Worm (Caenorhabditis elegans): ENCODE measurements around the gene B0244.6.

DNA sequence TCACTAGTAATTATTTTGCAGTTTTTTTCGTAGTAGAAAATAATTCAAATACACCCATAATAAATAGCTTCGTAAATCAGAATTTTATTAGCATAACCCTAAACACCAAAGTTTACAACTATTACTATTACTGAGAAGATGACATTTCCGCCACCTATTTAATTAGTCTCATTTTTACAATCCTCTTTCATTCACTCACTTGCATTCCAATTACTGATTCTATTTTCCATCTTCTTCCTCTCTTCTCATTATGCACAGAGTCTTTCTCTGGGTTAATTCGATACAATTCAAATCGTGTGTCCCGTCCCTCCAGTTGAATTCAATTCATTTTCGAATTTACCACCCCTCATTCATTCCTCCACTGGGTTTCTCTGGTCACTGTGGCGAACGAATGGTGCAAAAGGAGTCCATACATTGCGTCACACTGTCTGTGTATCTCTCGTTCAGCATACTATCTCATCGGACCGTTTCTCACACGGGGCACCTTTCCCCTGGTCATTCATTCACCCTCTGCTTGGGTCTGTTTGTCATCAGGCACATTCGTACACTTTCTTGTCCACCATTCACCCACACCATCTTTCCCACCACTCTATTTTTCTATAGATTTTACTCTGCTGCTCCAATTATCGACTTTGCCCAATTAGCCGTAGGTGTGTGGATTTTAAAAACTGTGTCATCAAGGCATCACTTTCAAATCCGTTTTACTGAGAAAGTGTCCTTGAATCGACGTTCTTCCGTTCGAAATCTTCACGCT is 17.4 kb upstream of the B0244.6 start:
- no peak for TF ChIP-seq W03F9.2 (tag; optimal IDR thresholded peaks at IDR 0.05)
- no peak for TF ChIP-seq dao-5 (tag; optimal IDR thresholded peaks at IDR 0.05)

All from whole organism, L4/young adult.